Worm (Caenorhabditis elegans) whole organism, L4 larva: ENCODE data around the gene ani-2.

ENCODE experiments used
- nhr-111 ChIP-seq: fragments of 200-800 bp; sonication (Bioruptor generic); optimal IDR thresholded peaks from 2 replicates; lab custom pipeline; 2018; ENCODE audit warnings: mild to moderate bottlenecking, missing genetic modification characterization, missing compliant biosample characterization
- nhr-28 ChIP-seq: fragments of 150-350 bp; optimal IDR thresholded peaks from 2 replicates; lab custom pipeline; 2014; ENCODE audit warnings: missing biosample characterization, missing genetic modification characterization
- nhr-76 ChIP-seq: fragments of 150-350 bp; optimal IDR thresholded peaks from 2 replicates; lab custom pipeline; 2014; ENCODE audit warnings: missing biosample characterization, missing genetic modification characterization
- rbr-2 ChIP-seq: sonication (generic microtip); optimal IDR thresholded peaks from 2 replicates; lab custom pipeline; 2016; ENCODE audit warnings: missing genotype, missing genetic modification characterization, missing compliant biosample characterization
- unc-130 ChIP-seq: sonication (generic microtip); optimal IDR thresholded peaks from 2 replicates; lab custom pipeline; 2016; ENCODE audit warnings: missing genetic modification reagents, missing genetic modification characterization, missing compliant biosample characterization
- zfp-2 ChIP-seq: sonication (generic microtip); optimal IDR thresholded peaks from 2 replicates; lab custom pipeline; 2016; ENCODE audit warnings: mild to moderate bottlenecking, missing genetic modification characterization, missing compliant biosample characterization
- zfp-3 ChIP-seq: fragments of 200-800 bp; sonication (Bioruptor generic); conservative IDR thresholded peaks from 2 replicates; pipeline ENCODE4 v1.3.6; 2022; ENCODE audit warnings: missing genetic modification reagents, missing genetic modification characterization, missing compliant biosample characterization

DNA sequence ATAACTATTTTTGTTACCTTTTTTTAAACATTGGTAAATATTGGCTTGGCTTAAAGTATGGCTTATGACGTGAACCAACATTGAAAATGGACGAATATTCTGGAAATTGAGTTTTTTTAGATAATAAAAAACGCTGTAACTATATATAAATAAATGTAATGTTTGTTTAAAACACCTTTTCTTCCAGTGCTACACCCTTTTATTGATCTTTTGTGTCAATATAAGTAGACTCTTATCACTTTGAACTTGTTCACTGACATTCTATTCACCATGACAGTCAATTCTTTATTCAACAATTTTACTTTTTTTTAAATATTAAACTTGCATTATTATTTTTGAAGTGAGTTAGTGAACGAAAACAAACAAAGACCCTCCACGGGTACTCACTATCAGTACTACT lies 38.1 kb upstream of the ani-2 start, which contains the start of gene T25D10.1:
- no peak for TF ChIP-seq zfp-3 (GFP tag; lab: Robert Waterston, UW)
- no peak for TF ChIP-seq rbr-2
- TF ChIP-seq nhr-76 (tag; lab: Kevin White, UChicago): no peak
- no peak for TF ChIP-seq nhr-28 (tag; lab: Kevin White, UChicago)
- no peak for TF ChIP-seq zfp-2
- no peak for TF ChIP-seq nhr-111 (GFP tag; lab: Kevin White, UChicago)
- no peak for TF ChIP-seq unc-130 (GFP tag; lab: Kevin White, UChicago)
